Fruit fly (Drosophila melanogaster) whole organism, embryonic: ENCODE measurements around the gene CG12010.

Experiments used
- Atf-2 ChIP-seq: fragments of 200-800 bp; sonication (Bioruptor generic); optimal IDR thresholded peaks from 2 replicates; lab custom pipeline; 2016; ENCODE audit warnings: missing biosample characterization, missing genetic modification characterization
- CG11085 ChIP-seq: fragments of 200-800 bp; sonication (Bioruptor generic); IDR thresholded peaks from 2 replicates; pipeline ENCODE4 v1.3.6; 2022; ENCODE audit warnings: missing biosample characterization, missing genetic modification characterization
- CG13624 ChIP-seq: fragments of 200-800 bp; sonication (Bioruptor generic); optimal IDR thresholded peaks from 2 replicates; lab custom pipeline; 2016; ENCODE audit warnings: missing biosample characterization, missing genetic modification characterization
- CG14050 ChIP-seq: fragments of 200-800 bp; sonication (Bioruptor generic); IDR thresholded peaks from 3 replicates; pipeline ENCODE4 v1.3.6; 2022; ENCODE audit warnings: missing biosample characterization, missing genetic modification characterization
- CG14860 ChIP-seq: fragments of 200-800 bp; sonication (Bioruptor generic); IDR thresholded peaks from 3 replicates; pipeline ENCODE4 v1.3.6; 2022; ENCODE audit warnings: missing biosample characterization, missing genetic modification characterization; ENCODE audit not compliant: partially characterized antibody
- CG15073 ChIP-seq: fragments of 200-800 bp; sonication (Bioruptor generic); optimal IDR thresholded peaks from 2 replicates; lab custom pipeline; 2016; ENCODE audit warnings: missing biosample characterization, missing genetic modification characterization
- CG15269 ChIP-seq: fragments of 200-800 bp; sonication (Bioruptor generic); optimal IDR thresholded peaks from 2 replicates; lab custom pipeline; 2018; ENCODE audit warnings: missing biosample characterization, mild to moderate bottlenecking, missing genetic modification characterization, moderate library complexity
- CG15514 ChIP-seq: fragments of 200-800 bp; sonication (Bioruptor generic); optimal IDR thresholded peaks from 3 replicates; lab custom pipeline; 2017; ENCODE audit warnings: missing biosample characterization, missing genetic modification characterization, mild to moderate bottlenecking, moderate library complexity, missing genetic modification reagents
- CG16813 ChIP-seq: fragments of 200-800 bp; sonication (Bioruptor generic); IDR thresholded peaks from 3 replicates; pipeline ENCODE4 v1.3.6; 2022; ENCODE audit warnings: missing biosample characterization, missing genetic modification characterization; ENCODE audit not compliant: partially characterized antibody
- CG18764 ChIP-seq: fragments of 200-800 bp; sonication (Bioruptor generic); optimal IDR thresholded peaks from 3 replicates; lab custom pipeline; 2016; ENCODE audit warnings: missing biosample characterization, missing genetic modification characterization
- CG3065 ChIP-seq: fragments of 200-800 bp; sonication (Bioruptor generic); optimal IDR thresholded peaks from 2 replicates; lab custom pipeline; 2016; ENCODE audit warnings: missing biosample characterization, missing genetic modification characterization
- CG31224 ChIP-seq: fragments of 200-800 bp; sonication (Bioruptor generic); IDR thresholded peaks from 2 replicates; pipeline ENCODE4 v1.3.6; 2022; ENCODE audit warnings: missing biosample characterization, missing genetic modification characterization
- CG31441 ChIP-seq: fragments of 200-800 bp; sonication (Bioruptor generic); IDR thresholded peaks from 2 replicates; pipeline ENCODE4 v1.3.6; 2022; ENCODE audit warnings: missing biosample characterization, missing genetic modification characterization
- CG32767 ChIP-seq: fragments of 200-800 bp; sonication (Bioruptor generic); IDR thresholded peaks from 2 replicates; pipeline ENCODE4 v1.3.6; 2022; ENCODE audit warnings: missing biosample characterization, missing genetic modification characterization
- CG34224 ChIP-seq: fragments of 200-800 bp; sonication (Bioruptor generic); IDR thresholded peaks from 3 replicates; pipeline ENCODE4 v1.3.6; 2022; ENCODE audit warnings: missing biosample characterization, missing genetic modification characterization; ENCODE audit not compliant: partially characterized antibody
- CG4360 ChIP-seq: fragments of 200-800 bp; sonication (Bioruptor generic); IDR thresholded peaks from 2 replicates; pipeline ENCODE4 v1.3.6; 2022; ENCODE audit warnings: missing biosample characterization, missing genetic modification characterization
- CG5180 ChIP-seq: fragments of 200-800 bp; sonication (Bioruptor generic); optimal IDR thresholded peaks from 3 replicates; lab custom pipeline; 2017; ENCODE audit warnings: missing biosample characterization, missing genetic modification characterization, mild to moderate bottlenecking, moderate library complexity, missing genetic modification reagents
- CG8478 ChIP-seq: fragments of >200 bp; optimal IDR thresholded peaks from 2 replicates; lab custom pipeline; 2018
- CG8765 ChIP-seq: fragments of 200-800 bp; sonication (Bioruptor generic); IDR thresholded peaks from 2 replicates; pipeline ENCODE4 v1.3.6; 2022; ENCODE audit warnings: missing biosample characterization, missing genetic modification characterization
- CG9817 ChIP-seq: fragments of 200-800 bp; sonication (Bioruptor generic); optimal IDR thresholded peaks from 2 replicates; lab custom pipeline; 2018; ENCODE audit warnings: missing biosample characterization, mild to moderate bottlenecking, missing genetic modification characterization, moderate library complexity
- ERR ChIP-seq: fragments of 200-800 bp; sonication (Bioruptor generic); optimal IDR thresholded peaks from 2 replicates; lab custom pipeline; 2016; ENCODE audit warnings: missing biosample characterization, missing genetic modification characterization
- Gsc ChIP-seq: fragments of 200-800 bp; sonication (Bioruptor generic); IDR thresholded peaks from 2 replicates; pipeline ENCODE4 v1.3.6; 2022; ENCODE audit warnings: missing biosample characterization, missing genetic modification characterization
- H2.0 ChIP-seq: fragments of 200-800 bp; sonication (Bioruptor generic); IDR thresholded peaks from 2 replicates; pipeline ENCODE4 v1.3.6; 2022; ENCODE audit warnings: missing biosample characterization, missing genetic modification characterization
- HLH54F ChIP-seq: fragments of 200-800 bp; sonication (Bioruptor generic); optimal IDR thresholded peaks from 3 replicates; lab custom pipeline; 2016; ENCODE audit warnings: missing biosample characterization, missing genetic modification characterization
- Hr39 ChIP-seq: fragments of >200 bp; optimal IDR thresholded peaks from 2 replicates; lab custom pipeline; 2017
- Kr ChIP-seq: fragments of 200-800 bp; sonication (Bioruptor generic); optimal IDR thresholded peaks from 2 replicates; lab custom pipeline; 2017; ENCODE audit warnings: missing biosample characterization, mild to moderate bottlenecking, missing genetic modification characterization
- Mad ChIP-seq: fragments of 200-800 bp; sonication (Bioruptor generic); optimal IDR thresholded peaks from 2 replicates; lab custom pipeline; 2016; ENCODE audit warnings: missing biosample characterization, missing genetic modification characterization
- Ravus ChIP-seq: fragments of 200-800 bp; sonication (Bioruptor generic); IDR thresholded peaks from 2 replicates; pipeline ENCODE4 v1.3.6; 2022; ENCODE audit warnings: missing biosample characterization, missing genetic modification characterization
- Usf ChIP-seq: fragments of 200-800 bp; sonication (Bioruptor generic); optimal IDR thresholded peaks from 2 replicates; lab custom pipeline; 2017; ENCODE audit warnings: missing genotype, missing biosample characterization, missing genetic modification characterization
- al ChIP-seq: fragments of 200-800 bp; sonication (Bioruptor generic); IDR thresholded peaks from 2 replicates; pipeline ENCODE4 v1.3.6; 2022; ENCODE audit warnings: missing biosample characterization, missing genetic modification characterization
- chm ChIP-seq: fragments of 200-800 bp; sonication (Bioruptor generic); IDR thresholded peaks from 2 replicates; pipeline ENCODE4 v1.3.6; 2022; ENCODE audit warnings: missing biosample characterization, missing genetic modification characterization
- danr ChIP-seq: fragments of 200-800 bp; sonication (Bioruptor generic); IDR thresholded peaks from 2 replicates; pipeline ENCODE4 v1.3.6; 2022; ENCODE audit warnings: missing biosample characterization, missing genetic modification characterization
- dmrt11E ChIP-seq: fragments of 200-800 bp; sonication (Bioruptor generic); optimal IDR thresholded peaks from 3 replicates; lab custom pipeline; 2018; ENCODE audit warnings: missing biosample characterization, mild to moderate bottlenecking, missing genetic modification characterization, moderate library complexity
- eve ChIP-seq, 2 experiments: fragments of >200 bp; optimal IDR thresholded peaks; 2 replicates each; lab custom pipeline; 2017; ENCODE audit warnings: missing biosample characterization in 2 of 2, missing genetic modification characterization in 2 of 2
- fd96Cb ChIP-seq: fragments of 200-800 bp; sonication (Bioruptor generic); optimal IDR thresholded peaks from 2 replicates; lab custom pipeline; 2018; ENCODE audit warnings: missing biosample characterization, mild to moderate bottlenecking, missing genetic modification characterization, moderate library complexity
- gce ChIP-seq: fragments of 200-800 bp; sonication (Bioruptor generic); IDR thresholded peaks from 3 replicates; pipeline ENCODE4 v1.3.6; 2022; ENCODE audit warnings: missing biosample characterization, missing genetic modification characterization
- gt ChIP-seq: fragments of 200-800 bp; sonication (Bioruptor generic); IDR thresholded peaks from 2 replicates; pipeline ENCODE4 v1.3.6; 2022; ENCODE audit warnings: missing biosample characterization, missing genetic modification characterization
- ken ChIP-seq: fragments of 200-800 bp; sonication (Bioruptor generic); IDR thresholded peaks from 3 replicates; pipeline ENCODE4 v1.3.6; 2022; ENCODE audit warnings: missing biosample characterization, missing genetic modification characterization
- lmd ChIP-seq: fragments of 200-800 bp; sonication (Bioruptor generic); IDR thresholded peaks from 2 replicates; pipeline ENCODE4 v1.3.6; 2022; ENCODE audit warnings: missing biosample characterization, missing genetic modification characterization
- oc ChIP-seq: fragments of 200-800 bp; sonication (Bioruptor generic); optimal IDR thresholded peaks from 2 replicates; lab custom pipeline; 2018; ENCODE audit warnings: missing biosample characterization, mild to moderate bottlenecking, missing genetic modification characterization, moderate library complexity
- odd ChIP-seq: fragments of 200-800 bp; sonication (Bioruptor generic); optimal IDR thresholded peaks from 2 replicates; lab custom pipeline; 2017; ENCODE audit warnings: missing biosample characterization, mild to moderate bottlenecking, missing genetic modification characterization
- ro ChIP-seq: fragments of 200-800 bp; sonication (Bioruptor generic); IDR thresholded peaks from 2 replicates; pipeline ENCODE4 v1.3.6; 2022; ENCODE audit warnings: missing biosample characterization, missing genetic modification characterization
- sd ChIP-seq: fragments of 200-800 bp; sonication (Bioruptor generic); optimal IDR thresholded peaks from 3 replicates; lab custom pipeline; 2018; ENCODE audit warnings: missing biosample characterization, mild to moderate bottlenecking, missing genetic modification characterization, moderate library complexity
- sens-2 ChIP-seq: fragments of 200-800 bp; sonication (Bioruptor generic); IDR thresholded peaks from 2 replicates; pipeline ENCODE4 v1.3.6; 2022; ENCODE audit warnings: missing biosample characterization, missing genetic modification characterization
- sim ChIP-seq: fragments of 200-800 bp; sonication (Bioruptor generic); IDR thresholded peaks from 2 replicates; pipeline ENCODE4 v1.3.6; 2022; ENCODE audit warnings: missing biosample characterization, missing genetic modification characterization
- sob ChIP-seq: fragments of 200-800 bp; sonication (Bioruptor generic); IDR thresholded peaks from 2 replicates; pipeline ENCODE4 v1.3.6; 2022; ENCODE audit warnings: missing biosample characterization, missing genetic modification characterization
- sr ChIP-seq: fragments of 200-800 bp; sonication (Bioruptor generic); IDR thresholded peaks from 3 replicates; pipeline ENCODE4 v1.3.6; 2022; ENCODE audit warnings: missing biosample characterization, missing genetic modification characterization
- tll ChIP-seq, 2 experiments: fragments of 200-800 bp in 1 of 2; fragments of >200 bp in 1 of 2; sonication (Bioruptor generic) in 1 of 2; optimal IDR thresholded peaks; 2 replicates each; lab custom pipeline; 2017 to 2019; ENCODE audit warnings: missing biosample characterization in 2 of 2, missing genetic modification characterization in 2 of 2, mild to moderate bottlenecking in 1 of 2, moderate library complexity in 1 of 2
- trh ChIP-seq: fragments of 200-800 bp; sonication (Bioruptor generic); optimal IDR thresholded peaks from 2 replicates; lab custom pipeline; 2016; ENCODE audit warnings: missing biosample characterization, missing genetic modification characterization
- ttk ChIP-seq: fragments of 200-800 bp; sonication (Bioruptor generic); IDR thresholded peaks from 2 replicates; pipeline ENCODE4 v2.1.2; 2022; ENCODE audit warnings: missing biosample characterization, missing genetic modification characterization
- wek ChIP-seq: fragments of 200-800 bp; sonication (Bioruptor generic); optimal IDR thresholded peaks from 3 replicates; lab custom pipeline; 2018; ENCODE audit warnings: missing biosample characterization, mild to moderate bottlenecking, missing genetic modification characterization, moderate library complexity

The CG12010 gene

dm6 chr3L:3384596-3385436 lies 10.7 kb downstream of the CG12010 start (continued):
- 0 out of 2 replicates have a peak, but pooled peaks have one; percentile 6 for TF ChIP-seq al (GFP tag; lab: Robert Waterston, UW)
- peak; percentile 74 for TF ChIP-seq CG31441 (GFP tag; lab: Robert Waterston, UW)
- no peak for TF ChIP-seq gce
- TF ChIP-seq CG15269 (tag; lab: Kevin White, UChicago), result peak; percentile 32
- peak; percentile 31; the same call in 1 of the 2 replicates for TF ChIP-seq lmd
- TF ChIP-seq CG9817 (tag; lab: Kevin White, UChicago), result no peak
- TF ChIP-seq CG13624 (GFP tag; lab: Kevin White, UChicago), result peak; percentile 24
- no peak for TF ChIP-seq sr (GFP tag; lab: Robert Waterston, UW)
- TF ChIP-seq CG8765 (GFP tag; lab: Robert Waterston, UW), result no peak; the same call in 1 of the 2 replicates
- peak; percentile 77 for TF ChIP-seq dmrt11E (tag; lab: Kevin White, UChicago)
- TF ChIP-seq wek, result no peak
- TF ChIP-seq ttk (GFP tag; lab: Robert Waterston, UW), result 0 out of 2 replicates have a peak, but pooled peaks have one; percentile 28
- no peak for TF ChIP-seq sens-2 (GFP tag; lab: Robert Waterston, UW)
- TF ChIP-seq Kr (GFP tag; lab: Kevin White, UChicago), result no peak
- TF ChIP-seq gt (GFP tag; lab: Robert Waterston, UW), result no peak
- TF ChIP-seq Mad, result no peak
- TF ChIP-seq eve (GFP tag; optimal IDR thresholded peaks at IDR 0.05; lab: Kevin White, UChicago), result peak in 1 of 2 experiments; percentile 47
- TF ChIP-seq Usf (GFP tag; lab: Kevin White, UChicago), result peak; percentile 33
- TF ChIP-seq CG14050 (GFP tag; lab: Robert Waterston, UW), result no peak
- TF ChIP-seq HLH54F, result no peak
- TF ChIP-seq tll (GFP tag; optimal IDR thresholded peaks at IDR 0.05; lab: Kevin White, UChicago), result no peak
- no peak for TF ChIP-seq Hr39 (lab: Kevin White, UChicago)
- TF ChIP-seq oc, result peak; percentile 82
- TF ChIP-seq CG11085 (GFP tag; lab: Robert Waterston, UW), result no peak
- TF ChIP-seq CG15073 (GFP tag; lab: Kevin White, UChicago), result no peak
- no peak for TF ChIP-seq chm (GFP tag; lab: Robert Waterston, UW)
- no peak for TF ChIP-seq CG8478 (lab: Kevin White, UChicago)
- TF ChIP-seq danr (GFP tag; lab: Robert Waterston, UW), result no peak
- no peak for TF ChIP-seq CG34224 (GFP tag; lab: Robert Waterston, UW)
- TF ChIP-seq Atf-2, result no peak
- no peak for TF ChIP-seq CG16813 (GFP tag; lab: Robert Waterston, UW)
- TF ChIP-seq CG32767 (GFP tag; lab: Robert Waterston, UW), result 0 out of 2 replicates have a peak, but pooled peaks have one; percentile 22
- no peak for TF ChIP-seq ro (GFP tag; lab: Robert Waterston, UW)
- no peak for TF ChIP-seq sd (tag; lab: Kevin White, UChicago)
- no peak for TF ChIP-seq sob (GFP tag; lab: Robert Waterston, UW)
- no peak for TF ChIP-seq CG15514 (GFP tag; lab: Kevin White, UChicago)
- no peak for TF ChIP-seq odd (GFP tag; lab: Kevin White, UChicago)
- TF ChIP-seq Gsc (GFP tag; lab: Robert Waterston, UW), result no peak
- no peak for TF ChIP-seq CG4360 (GFP tag; lab: Robert Waterston, UW)
- no peak for TF ChIP-seq CG31224
- 0 out of 2 replicates have a peak, but pooled peaks have one; percentile 12 for TF ChIP-seq H2.0 (GFP tag; lab: Robert Waterston, UW)
- no peak for TF ChIP-seq CG18764 (GFP tag; lab: Kevin White, UChicago)
- no peak for TF ChIP-seq trh (GFP tag; lab: Kevin White, UChicago)
- peak; percentile 58 for TF ChIP-seq fd96Cb (tag; lab: Kevin White, UChicago)
- TF ChIP-seq ken (GFP tag; lab: Robert Waterston, UW), result no peak
- TF ChIP-seq CG5180 (GFP tag; lab: Kevin White, UChicago), result no peak
- no peak for TF ChIP-seq CG14860 (GFP tag; lab: Robert Waterston, UW)
- no peak for TF ChIP-seq ERR (GFP tag; lab: Kevin White, UChicago)
- no peak for TF ChIP-seq Ravus (GFP tag; lab: Robert Waterston, UW)
- TF ChIP-seq sim, result no peak
- TF ChIP-seq CG3065 (GFP tag; lab: Kevin White, UChicago), result no peak
